Worm (Caenorhabditis elegans) whole organism, early embryonic: ENCODE data around the gene F53H4.2.

ENCODE experiments used
- ama-1 ChIP-seq: fragments of 150-350 bp; optimal IDR thresholded peaks from 2 replicates; lab custom pipeline; 2014
- scrt-1 ChIP-seq: fragments of 200-800 bp; sonication (Bioruptor generic); IDR thresholded peaks from 2 replicates; pipeline ENCODE4 v1.3.6; 2022; ENCODE audit warnings: missing genetic modification characterization, missing compliant biosample characterization

DNA sequence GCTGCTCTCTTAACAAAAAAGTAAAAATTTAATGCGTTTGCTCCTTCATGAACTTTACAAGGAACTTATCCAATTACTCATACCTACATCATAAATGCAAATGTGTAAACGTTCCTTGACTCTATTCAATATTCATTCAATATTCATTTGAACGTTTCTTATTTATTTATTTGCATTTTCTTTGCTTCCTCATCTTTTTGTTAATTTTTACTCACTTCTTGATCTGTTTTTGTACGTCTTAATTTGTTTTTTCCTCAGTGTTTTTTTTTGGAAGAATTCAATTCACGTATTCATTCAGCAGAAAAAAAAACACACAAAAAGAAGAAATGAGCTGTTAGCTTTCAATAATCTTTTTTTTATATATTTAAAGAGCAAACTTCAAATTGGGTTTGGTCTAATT, 45.9 kb downstream of the F53H4.2 start:
- no peak for TF ChIP-seq ama-1 (lab: Kevin White, UChicago)
- no peak for TF ChIP-seq scrt-1 (GFP tag; lab: Robert Waterston, UW)
